Fruit fly (Drosophila melanogaster) whole organism, adult: ENCODE results near the gene ppk30.

ENCODE experiments used
- CG11617 ChIP-seq: fragments of 200-800 bp; sonication (Bioruptor generic); optimal IDR thresholded peaks from 2 replicates; lab custom pipeline; 2017; ENCODE audit warnings: mild to moderate bottlenecking, missing biosample characterization, missing genetic modification reagents, missing genetic modification characterization
- CG12768 ChIP-seq: fragments of 200-800 bp; sonication (Bioruptor generic); optimal IDR thresholded peaks from 2 replicates; lab custom pipeline; 2017; ENCODE audit warnings: missing biosample characterization, missing genetic modification characterization, mild to moderate bottlenecking, moderate library complexity, missing genetic modification reagents
- CG14711 ChIP-seq: fragments of 200-800 bp; sonication (Bioruptor generic); optimal IDR thresholded peaks from 2 replicates; lab custom pipeline; 2018; ENCODE audit warnings: missing biosample characterization, mild to moderate bottlenecking, missing genetic modification characterization, moderate library complexity
- CG1620 ChIP-seq: fragments of 200-800 bp; sonication (Bioruptor generic); optimal IDR thresholded peaks from 2 replicates; lab custom pipeline; 2016; ENCODE audit warnings: missing biosample characterization, missing genetic modification characterization
- CG33017 ChIP-seq: fragments of 200-800 bp; sonication (Bioruptor generic); optimal IDR thresholded peaks from 2 replicates; lab custom pipeline; 2018; ENCODE audit warnings: missing biosample characterization, mild to moderate bottlenecking, missing genetic modification characterization, moderate library complexity
- CG5204 ChIP-seq: fragments of 200-800 bp; sonication (Bioruptor generic); optimal IDR thresholded peaks from 2 replicates; lab custom pipeline; 2016; ENCODE audit warnings: missing biosample characterization, missing genetic modification characterization
- CG7045 ChIP-seq: fragments of 200-800 bp; sonication (Bioruptor generic); optimal IDR thresholded peaks from 2 replicates; lab custom pipeline; 2017; ENCODE audit warnings: missing biosample characterization, mild to moderate bottlenecking, missing genetic modification characterization
- CG7101 ChIP-seq: fragments of 200-800 bp; sonication (Bioruptor generic); optimal IDR thresholded peaks from 2 replicates; lab custom pipeline; 2018; ENCODE audit warnings: missing biosample characterization, mild to moderate bottlenecking, missing genetic modification characterization, moderate library complexity
- Clk ChIP-seq: fragments of 200-800 bp; sonication (Bioruptor generic); optimal IDR thresholded peaks from 2 replicates; lab custom pipeline; 2017; ENCODE audit warnings: missing biosample characterization, missing genetic modification characterization
- Crg-1 ChIP-seq: fragments of 200-800 bp; sonication (Bioruptor generic); optimal IDR thresholded peaks from 2 replicates; lab custom pipeline; 2016; ENCODE audit warnings: missing biosample characterization, missing genetic modification characterization
- Hr96 ChIP-seq: fragments of 200-800 bp; sonication (Bioruptor generic); optimal IDR thresholded peaks from 2 replicates; lab custom pipeline; 2016; ENCODE audit warnings: missing biosample characterization, missing genetic modification characterization
- Mnt ChIP-seq: fragments of 200-800 bp; sonication (Bioruptor generic); optimal IDR thresholded peaks from 2 replicates; lab custom pipeline; 2016; ENCODE audit warnings: missing biosample characterization, mild to moderate bottlenecking, missing genetic modification characterization
- bab1 ChIP-seq: fragments of 200-800 bp; sonication (Bioruptor generic); optimal IDR thresholded peaks from 3 replicates; lab custom pipeline; 2019; ENCODE audit warnings: missing biosample characterization, mild to moderate bottlenecking, missing genetic modification characterization, moderate library complexity
- cic ChIP-seq: fragments of 200-800 bp; sonication (Bioruptor generic); optimal IDR thresholded peaks from 2 replicates; lab custom pipeline; 2017; ENCODE audit warnings: missing biosample characterization, mild to moderate bottlenecking, missing genetic modification characterization, moderate library complexity
- cnc ChIP-seq, 2 experiments: fragments of >200 bp; optimal IDR thresholded peaks; 2 replicates each; lab custom pipeline; 2017
- kay ChIP-seq: fragments of 200-800 bp; sonication (Bioruptor generic); peaks from one replicate; lab custom pipeline; 2016; ENCODE audit warnings: missing biosample characterization, missing genetic modification characterization, borderline replicate concordance
- ovo ChIP-seq: fragments of 200-800 bp; sonication (Bioruptor generic); optimal IDR thresholded peaks from 2 replicates; lab custom pipeline; 2016; ENCODE audit warnings: missing biosample characterization, missing genetic modification characterization
- pad ChIP-seq: fragments of 200-800 bp; sonication (Bioruptor generic); optimal IDR thresholded peaks from 3 replicates; lab custom pipeline; 2017; ENCODE audit warnings: missing biosample characterization, missing genetic modification characterization, mild to moderate bottlenecking, moderate library complexity, missing genetic modification reagents
- tj ChIP-seq: fragments of 200-800 bp; sonication (Bioruptor generic); optimal IDR thresholded peaks from 3 replicates; lab custom pipeline; 2017; ENCODE audit warnings: missing biosample characterization, mild to moderate bottlenecking, missing genetic modification characterization, moderate library complexity
- toe ChIP-seq: fragments of 200-800 bp; sonication (Bioruptor generic); optimal IDR thresholded peaks from 2 replicates; lab custom pipeline; 2016; ENCODE audit warnings: missing biosample characterization, missing genetic modification characterization

The ppk30 gene

DNA sequence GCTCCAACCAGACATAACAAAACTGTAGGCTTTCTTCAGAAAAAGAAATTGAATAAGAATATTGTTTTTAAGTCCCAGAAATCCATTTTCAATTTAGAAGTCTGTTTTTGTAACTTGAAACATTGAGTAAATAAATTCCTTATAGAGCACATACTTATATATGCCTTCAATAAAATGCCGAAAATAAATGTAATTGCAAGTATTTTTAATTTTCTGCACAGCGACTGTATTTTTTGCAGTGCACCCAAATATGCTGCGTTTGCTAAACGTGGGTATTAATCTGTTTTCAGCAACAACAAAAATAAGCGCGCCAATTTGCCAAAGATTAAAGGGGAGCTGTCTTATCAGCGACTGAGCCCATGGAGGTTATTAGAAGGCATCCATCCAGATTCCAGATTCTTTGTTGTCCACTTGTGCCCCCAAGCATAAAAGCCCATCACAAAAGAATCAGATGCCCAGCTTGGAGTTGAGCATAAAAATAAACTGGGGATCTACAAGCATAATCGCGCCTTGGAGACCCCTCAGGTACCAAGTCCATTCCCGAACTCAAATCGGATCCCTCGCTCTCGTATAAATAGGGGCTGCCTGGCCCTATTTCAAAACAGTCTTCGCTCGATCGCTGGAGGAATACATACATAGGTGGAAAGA lies 2.2 kb downstream of the ppk30 start, which contains the start of gene Obp99a:
Gene Obp99a, plus strand, starts transcription at position 598 of the 648 bp plus-strand sequence.
- TF ChIP-seq CG7101 (tag; lab: Kevin White, UChicago) (no peak), tj (GFP tag; lab: Kevin White, UChicago) (peak; percentile 94), bab1 (GFP tag; lab: Kevin White, UChicago) (no peak)

dm6 chr3R:29672156-29672555 lies 3.2 kb downstream of the ppk30 start, which contains the start of gene ppk19:
TSS of gene ppk19 (plus strand) at chr3R:29672456.
- TF ChIP-seq ovo (GFP tag; lab: Kevin White, UChicago) (no peak), CG14711 (tag; lab: Kevin White, UChicago) (no peak)

- TF ChIP-seq tj (GFP tag; lab: Kevin White, UChicago) (peak; percentile 1), CG1620 (GFP tag; lab: Kevin White, UChicago) (peak; percentile 36), CG14711 (tag; lab: Kevin White, UChicago) (peak; percentile 69), Crg-1 (no peak), CG12768 (GFP tag; lab: Kevin White, UChicago) (no peak), Clk (no peak), toe (GFP tag; lab: Kevin White, UChicago) (peak; percentile 65), CG7045 (GFP tag; lab: Kevin White, UChicago) (peak; percentile 66), ovo (GFP tag; lab: Kevin White, UChicago) (no peak), Hr96 (GFP tag; lab: Kevin White, UChicago) (peak; percentile 38), CG11617 (GFP tag; lab: Kevin White, UChicago) (peak; percentile 2), CG33017 (tag; lab: Kevin White, UChicago) (peak; percentile 3), CG5204 (GFP tag; lab: Kevin White, UChicago) (peak; percentile 40), bab1 (GFP tag; lab: Kevin White, UChicago) (peak; percentile 72), cnc (optimal IDR thresholded peaks at IDR 0.05; lab: Kevin White, UChicago) (no peak), CG7101 (tag; lab: Kevin White, UChicago) (peak; percentile 54), pad (peak; percentile 20), Mnt (peak; percentile 5)
These were observed 6.4 kb downstream of the ppk30 start, which contains the start of the genes Bub3 and Cap-D2 for dm6 chr3R:29675333-29675732. TSS of gene Bub3 (minus strand) at chr3R:29675421. TSS of gene Cap-D2 (plus strand) at chr3R:29675651.

DNA sequence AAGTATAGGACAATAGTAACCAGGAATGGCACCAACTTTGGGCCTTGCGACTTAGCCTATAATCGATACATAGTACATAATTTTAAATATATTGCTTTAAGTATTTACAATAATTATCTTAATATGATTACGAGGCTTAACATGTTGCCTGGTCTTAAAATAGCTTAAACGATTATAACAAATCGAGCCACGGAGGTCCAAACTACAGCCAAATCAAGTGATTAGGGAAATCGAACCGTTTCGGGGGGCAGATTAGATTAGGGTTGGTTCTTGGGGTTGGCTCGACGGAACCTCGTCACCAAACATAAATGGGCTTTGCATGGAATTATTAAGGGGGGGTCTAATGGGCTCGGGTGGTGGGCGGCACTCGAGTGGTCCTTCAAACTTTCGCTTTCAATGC lies 12.3 kb downstream of the ppk30 start:
- TF ChIP-seq cnc (optimal IDR thresholded peaks at IDR 0.05; lab: Kevin White, UChicago) (no peak), kay (no peak), CG33017 (tag; lab: Kevin White, UChicago) (no peak), Crg-1 (no peak), CG7045 (GFP tag; lab: Kevin White, UChicago) (no peak), CG12768 (GFP tag; lab: Kevin White, UChicago) (no peak), Mnt (no peak), ovo (GFP tag; lab: Kevin White, UChicago) (no peak), Hr96 (GFP tag; lab: Kevin White, UChicago) (no peak), CG14711 (tag; lab: Kevin White, UChicago) (no peak)

DNA sequence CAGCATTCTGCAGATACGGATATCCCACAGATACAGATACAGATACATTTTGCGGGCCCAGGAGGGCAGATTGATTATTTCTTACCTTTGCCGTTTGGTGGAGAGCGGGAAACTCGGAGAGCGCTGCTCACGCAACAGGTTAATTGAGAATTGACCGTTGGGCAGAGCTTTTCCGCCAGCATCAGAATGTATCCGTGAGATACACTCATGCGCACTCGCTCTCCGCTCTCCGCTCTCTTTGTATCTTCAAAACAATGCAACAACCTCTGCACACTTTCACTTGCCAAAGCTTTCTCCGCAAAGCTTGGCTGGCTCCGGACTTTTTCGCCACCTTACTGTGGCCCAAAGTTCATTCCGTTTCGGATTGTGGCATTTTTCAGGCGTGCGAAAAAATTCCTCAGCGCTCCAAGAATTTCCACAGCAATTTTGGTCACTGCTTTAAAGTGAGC lies 13.2 kb downstream of the ppk30 start, which contains the start of the genes CG7582 and Gycalpha99B:
Gene CG7582, minus strand, starts transcription at position 127 of the 449 bp plus-strand sequence.
Gene Gycalpha99B, plus strand, starts transcription at position 352 of the 449 bp plus-strand sequence.
- TF ChIP-seq cic, result no peak
- TF ChIP-seq ovo (GFP tag; lab: Kevin White, UChicago), result no peak
- no peak for TF ChIP-seq CG11617 (GFP tag; lab: Kevin White, UChicago)
- TF ChIP-seq tj (GFP tag; lab: Kevin White, UChicago), result no peak
- no peak for TF ChIP-seq Hr96 (GFP tag; lab: Kevin White, UChicago)
- TF ChIP-seq kay, result no peak
- TF ChIP-seq CG33017 (tag; lab: Kevin White, UChicago), result no peak
- TF ChIP-seq CG12768 (GFP tag; lab: Kevin White, UChicago), result peak; percentile 48
- no peak for TF ChIP-seq pad

DNA sequence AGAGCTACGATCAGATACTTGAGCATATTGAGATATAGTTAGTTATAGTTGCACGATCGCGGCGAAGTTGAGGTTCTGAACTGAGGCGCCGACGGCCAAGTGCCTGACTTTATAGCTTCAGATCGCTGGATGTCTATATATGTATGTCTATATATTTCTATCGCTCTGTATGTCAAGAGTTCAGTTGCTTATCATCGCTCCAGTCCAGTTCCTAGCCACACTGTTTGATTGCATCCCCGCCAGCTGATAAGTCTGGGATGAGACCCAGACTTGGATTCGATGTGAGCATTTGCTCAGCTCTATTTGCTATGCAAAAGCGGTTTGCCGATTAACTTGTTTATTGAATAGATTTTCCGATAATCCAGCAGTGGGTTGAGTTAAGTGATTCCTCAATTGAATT lies 17.7 kb downstream of the ppk30 start:
- TF ChIP-seq tj (GFP tag; lab: Kevin White, UChicago) (no peak), bab1 (GFP tag; lab: Kevin White, UChicago) (no peak), CG1620 (GFP tag; lab: Kevin White, UChicago) (no peak), cic (no peak), Mnt (no peak), CG7045 (GFP tag; lab: Kevin White, UChicago) (no peak), Hr96 (GFP tag; lab: Kevin White, UChicago) (no peak), CG12768 (GFP tag; lab: Kevin White, UChicago) (no peak), CG33017 (tag; lab: Kevin White, UChicago) (no peak)

- TF ChIP-seq Crg-1 (no peak), CG7045 (GFP tag; lab: Kevin White, UChicago) (no peak), cnc (optimal IDR thresholded peaks at IDR 0.05; lab: Kevin White, UChicago) (no peak), cic (no peak), bab1 (GFP tag; lab: Kevin White, UChicago) (no peak), CG12768 (GFP tag; lab: Kevin White, UChicago) (no peak), Mnt (no peak), ovo (GFP tag; lab: Kevin White, UChicago) (no peak), Clk (no peak), CG5204 (GFP tag; lab: Kevin White, UChicago) (no peak), CG11617 (GFP tag; lab: Kevin White, UChicago) (no peak), Hr96 (GFP tag; lab: Kevin White, UChicago) (no peak), kay (no peak), CG7101 (tag; lab: Kevin White, UChicago) (no peak), pad (no peak), CG1620 (GFP tag; lab: Kevin White, UChicago) (no peak), toe (GFP tag; lab: Kevin White, UChicago) (no peak), CG33017 (tag; lab: Kevin White, UChicago) (no peak), tj (GFP tag; lab: Kevin White, UChicago) (no peak)
These were observed 20.3 kb downstream of the ppk30 start, which contains the start of gene Obp99c for dm6 chr3R:29689211-29689610. TSS of gene Obp99c (minus strand) at chr3R:29689311.
